Worm (Caenorhabditis elegans) whole organism, L2 larva: ENCODE measurements around the gene sra-2.

Source experiments
- C34F6.9 ChIP-seq: fragments of 150-350 bp; optimal IDR thresholded peaks from 2 replicates; lab custom pipeline; 2014; ENCODE audit warnings: missing biosample characterization, missing genetic modification characterization
- F13H6.1 ChIP-seq: sonication (generic microtip); optimal IDR thresholded peaks from 2 replicates; lab custom pipeline; 2016; ENCODE audit warnings: missing genetic modification characterization, missing compliant biosample characterization
- R02D3.7 ChIP-seq: fragments of 150-350 bp; optimal IDR thresholded peaks from 2 replicates; lab custom pipeline; 2014; ENCODE audit warnings: missing biosample characterization, missing genetic modification characterization
- Y55F3AM.14 ChIP-seq: fragments of 200-800 bp; sonication (Bioruptor generic); optimal IDR thresholded peaks from 2 replicates; lab custom pipeline; 2018; ENCODE audit warnings: mild to moderate bottlenecking, missing genetic modification characterization, missing compliant biosample characterization
- ZK546.5 ChIP-seq: sonication (generic microtip); optimal IDR thresholded peaks from 2 replicates; lab custom pipeline; 2017; ENCODE audit warnings: missing biosample characterization, missing genetic modification characterization
- alr-1 ChIP-seq: fragments of 150-350 bp; optimal IDR thresholded peaks from 2 replicates; lab custom pipeline; 2014; ENCODE audit warnings: missing biosample characterization, missing genetic modification characterization
- ama-1 ChIP-seq: fragments of 150-350 bp; optimal IDR thresholded peaks from 2 replicates; lab custom pipeline; 2018; ENCODE audit warnings: inconsistent platforms
- ceh-82 ChIP-seq: fragments of 150-350 bp; optimal IDR thresholded peaks from 2 replicates; lab custom pipeline; 2014; ENCODE audit warnings: missing biosample characterization, missing genetic modification characterization
- crh-2 ChIP-seq: sonication (generic microtip); optimal IDR thresholded peaks from 2 replicates; lab custom pipeline; 2017; ENCODE audit warnings: missing biosample characterization, missing genetic modification characterization
- dmd-4 ChIP-seq: sonication (generic microtip); optimal IDR thresholded peaks from 2 replicates; lab custom pipeline; 2017; ENCODE audit warnings: missing biosample characterization, missing genetic modification characterization
- egl-27 ChIP-seq: sonication (generic microtip); optimal IDR thresholded peaks from 3 replicates; lab custom pipeline; 2017; ENCODE audit warnings: missing biosample characterization, missing genetic modification reagents, missing genetic modification characterization
- elt-1 ChIP-seq: fragments of 150-350 bp; optimal IDR thresholded peaks from 2 replicates; lab custom pipeline; 2014; ENCODE audit warnings: missing biosample characterization, missing genetic modification characterization
- elt-3 ChIP-seq: sonication (generic microtip); optimal IDR thresholded peaks from 2 replicates; lab custom pipeline; 2017; ENCODE audit warnings: missing biosample characterization, missing genetic modification characterization
- fos-1 ChIP-seq: fragments of 150-350 bp; optimal IDR thresholded peaks from 2 replicates; lab custom pipeline; 2014; ENCODE audit warnings: missing biosample characterization, missing genetic modification characterization
- lin-39 ChIP-seq: fragments of 150-350 bp; optimal IDR thresholded peaks from 2 replicates; lab custom pipeline; 2014; ENCODE audit warnings: missing biosample characterization, missing genetic modification reagents, missing genetic modification characterization
- mab-5 ChIP-seq: fragments of 150-350 bp; optimal IDR thresholded peaks from 2 replicates; lab custom pipeline; 2014; ENCODE audit warnings: missing biosample characterization, missing genetic modification characterization
- mbf-1 ChIP-seq: sonication (generic microtip); optimal IDR thresholded peaks from 2 replicates; lab custom pipeline; 2017; ENCODE audit warnings: missing biosample characterization, missing genetic modification characterization
- mdl-1 ChIP-seq, 2 experiments: fragments of 150-350 bp in 1 of 2; sonication (generic microtip) in 1 of 2; optimal IDR thresholded peaks; 2 replicates each; lab custom pipeline; 2017; ENCODE audit warnings: missing biosample characterization in 2 of 2, missing genetic modification characterization in 2 of 2
- nhr-10 ChIP-seq: sonication (generic microtip); optimal IDR thresholded peaks from 2 replicates; lab custom pipeline; 2017; ENCODE audit warnings: missing biosample characterization, missing genetic modification characterization
- nhr-11 ChIP-seq: fragments of 150-350 bp; optimal IDR thresholded peaks from 2 replicates; lab custom pipeline; 2014; ENCODE audit warnings: missing biosample characterization, missing genetic modification characterization
- nhr-12 ChIP-seq: fragments of 150-350 bp; optimal IDR thresholded peaks from 2 replicates; lab custom pipeline; 2014; ENCODE audit warnings: missing biosample characterization, missing genetic modification characterization
- nhr-21 ChIP-seq: fragments of 150-350 bp; optimal IDR thresholded peaks from 2 replicates; lab custom pipeline; 2014; ENCODE audit warnings: missing biosample characterization, missing genetic modification characterization
- nhr-23 ChIP-seq: fragments of 150-350 bp; optimal IDR thresholded peaks from 2 replicates; lab custom pipeline; 2014; ENCODE audit warnings: missing biosample characterization, missing genetic modification reagents, missing genetic modification characterization
- nhr-237 ChIP-seq: fragments of 150-350 bp; optimal IDR thresholded peaks from 2 replicates; lab custom pipeline; 2014; ENCODE audit warnings: missing biosample characterization, missing genetic modification characterization
- nhr-25 ChIP-seq: fragments of 150-350 bp; sonication (generic microtip); optimal IDR thresholded peaks from 3 replicates; lab custom pipeline; 2014; ENCODE audit warnings: missing biosample characterization, missing genetic modification characterization
- nhr-6 ChIP-seq: fragments of 150-350 bp; optimal IDR thresholded peaks from 2 replicates; lab custom pipeline; 2014; ENCODE audit warnings: missing biosample characterization, missing genetic modification characterization
- nhr-77 ChIP-seq: fragments of 150-350 bp; optimal IDR thresholded peaks from 2 replicates; lab custom pipeline; 2014; ENCODE audit warnings: missing biosample characterization, missing genetic modification characterization
- peb-1 ChIP-seq: fragments of 150-350 bp; optimal IDR thresholded peaks from 2 replicates; lab custom pipeline; 2014; ENCODE audit warnings: missing biosample characterization, missing genetic modification characterization
- sem-4 ChIP-seq: fragments of 150-350 bp; optimal IDR thresholded peaks from 2 replicates; lab custom pipeline; 2014; ENCODE audit warnings: missing biosample characterization, missing genetic modification reagents, missing genetic modification characterization
- skn-1 ChIP-seq: sonication (generic microtip); optimal IDR thresholded peaks from 2 replicates; lab custom pipeline; 2017; ENCODE audit warnings: missing biosample characterization, missing genetic modification characterization
- sma-9 ChIP-seq, 2 experiments: fragments of 150-350 bp in 1 of 2; sonication (generic microtip) in 1 of 2; optimal IDR thresholded peaks; 2 replicates each; lab custom pipeline; 2014 to 2016; ENCODE audit warnings: missing genetic modification characterization in 2 of 2, mild to moderate bottlenecking in 1 of 2, missing biosample characterization in 1 of 2, missing compliant biosample characterization in 1 of 2, missing genetic modification reagents in 1 of 2, moderate library complexity in 1 of 2
- unc-39 ChIP-seq: fragments of 150-350 bp; optimal IDR thresholded peaks from 2 replicates; lab custom pipeline; 2014; ENCODE audit warnings: missing biosample characterization, missing genetic modification characterization
- unc-55 ChIP-seq: fragments of 150-350 bp; sonication (generic microtip); optimal IDR thresholded peaks from 3 replicates; lab custom pipeline; 2014; ENCODE audit warnings: missing biosample characterization, missing genetic modification reagents, missing genetic modification characterization
- unc-62 ChIP-seq: fragments of 150-350 bp; optimal IDR thresholded peaks from 2 replicates; lab custom pipeline; 2014; ENCODE audit warnings: missing biosample characterization, missing genetic modification reagents, missing genetic modification characterization
- zag-1 ChIP-seq: fragments of 150-350 bp; optimal IDR thresholded peaks from 2 replicates; lab custom pipeline; 2014; ENCODE audit warnings: missing biosample characterization, missing genetic modification characterization
- ztf-1 ChIP-seq: fragments of 200-800 bp; sonication (Bioruptor generic); conservative IDR thresholded peaks from 2 replicates; pipeline ENCODE4 v1.3.6; 2022; ENCODE audit warnings: missing genetic modification characterization, missing compliant biosample characterization
- ztf-11 ChIP-seq: sonication (generic microtip); optimal IDR thresholded peaks from 2 replicates; lab custom pipeline; 2017; ENCODE audit warnings: missing biosample characterization, missing genetic modification characterization

Gene sra-2

DNA sequence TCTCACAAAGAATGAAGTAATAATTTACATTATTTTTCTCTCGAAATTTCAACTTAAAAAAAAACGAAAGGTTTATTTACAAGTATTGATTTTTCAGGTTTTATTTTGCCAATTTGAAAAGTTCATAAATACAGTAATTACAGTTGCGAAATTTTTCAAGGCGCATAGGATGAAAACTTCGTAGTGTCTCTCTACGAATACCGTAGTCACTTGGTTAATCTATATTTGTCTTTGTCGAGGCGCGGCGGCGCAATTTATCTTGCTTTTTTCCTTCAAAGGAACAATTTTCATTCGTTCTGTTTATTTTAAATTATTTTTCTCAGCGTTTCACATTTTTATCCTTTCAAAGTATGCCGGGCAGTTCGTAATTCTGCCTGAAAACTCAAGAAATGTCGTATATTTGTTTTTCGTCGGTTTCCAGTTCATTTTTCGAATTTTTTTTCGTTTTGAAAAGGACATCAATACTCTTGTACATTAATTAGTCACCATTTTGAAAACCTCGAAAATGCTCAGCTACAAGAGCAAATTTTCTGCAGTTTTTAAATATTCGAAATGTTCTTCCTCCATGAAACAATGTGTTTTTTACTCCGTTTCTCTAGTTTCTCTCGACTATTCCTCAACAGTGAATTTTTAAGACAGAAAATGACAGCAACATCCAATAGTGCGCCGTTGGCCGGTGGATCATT lies 4.9 kb upstream of the sra-2 start, which contains the start of gene mex-6:
Gene mex-6 (plus strand): TSS at position 636 of the 686 bp plus-strand sequence.
- no peak for TF ChIP-seq Y55F3AM.14
- TF ChIP-seq ceh-82 (tag; lab: Kevin White, UChicago), result no peak
- TF ChIP-seq F13H6.1 (tag; lab: Kevin White, UChicago), result no peak
- TF ChIP-seq nhr-12 (tag; lab: Kevin White, UChicago), result no peak
- TF ChIP-seq nhr-10, result no peak
- no peak for TF ChIP-seq egl-27 (tag; lab: Kevin White, UChicago)
- TF ChIP-seq ama-1, result no peak
- no peak for TF ChIP-seq R02D3.7
- no peak for TF ChIP-seq ztf-11 (tag; lab: Kevin White, UChicago)
- TF ChIP-seq skn-1, result no peak
- no peak for TF ChIP-seq nhr-25 (tag; lab: Kevin White, UChicago)
- no peak for TF ChIP-seq lin-39
- TF ChIP-seq nhr-237 (tag; lab: Kevin White, UChicago), result no peak
- TF ChIP-seq nhr-23 (tag; lab: Kevin White, UChicago), result no peak
- no peak for TF ChIP-seq elt-3 (tag; lab: Kevin White, UChicago)
- no peak for TF ChIP-seq nhr-6
- no peak for TF ChIP-seq mab-5

DNA sequence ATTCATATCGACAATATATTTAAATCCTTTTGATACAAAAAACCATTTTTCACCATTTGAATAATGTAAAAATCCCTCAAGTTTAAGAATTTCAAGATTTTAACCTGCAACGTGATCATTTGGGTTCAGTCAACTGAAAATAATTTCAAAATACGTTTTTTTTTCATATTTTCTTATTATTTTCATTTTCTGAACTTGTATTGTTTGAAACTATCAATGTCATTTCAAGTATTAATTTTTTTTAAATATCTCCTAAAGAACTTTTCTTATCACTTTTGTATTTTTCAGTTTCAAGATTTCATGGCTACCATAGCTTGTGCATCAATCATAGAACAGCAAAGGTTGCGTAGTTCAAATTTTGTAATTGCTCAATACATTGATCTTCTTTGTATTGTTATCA lies 3.4 kb downstream of the sra-2 start, which contains the start of gene sra-9:
Gene sra-9 (plus strand): TSS at position 301 of the 400 bp plus-strand sequence.
- TF ChIP-seq dmd-4 (tag; lab: Kevin White, UChicago) (no peak), ztf-11 (tag; lab: Kevin White, UChicago) (no peak)

DNA sequence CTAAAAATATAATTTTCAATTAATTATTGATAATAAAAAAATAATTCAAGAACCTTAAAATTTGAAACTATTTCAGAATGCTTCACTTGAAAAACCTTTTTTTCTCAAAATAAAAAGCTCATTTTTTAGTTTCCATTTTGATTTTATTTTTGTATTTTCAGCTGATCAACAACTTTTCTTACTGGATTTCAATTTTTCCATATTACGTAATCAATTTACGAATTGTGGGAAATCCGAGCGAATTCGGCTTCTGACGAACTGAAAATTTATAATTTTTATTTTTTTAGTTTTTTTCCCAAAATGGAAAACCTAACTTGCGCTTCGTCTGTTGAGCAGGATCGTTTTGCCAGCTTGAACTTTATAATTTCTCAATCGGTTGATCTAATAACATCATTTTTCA lies 8.8 kb downstream of the sra-2 start, which contains the start of gene sra-8:
Gene sra-8 (plus strand): TSS at position 301 of the 400 bp plus-strand sequence.
- no peak for TF ChIP-seq ztf-1 (GFP tag; lab: Robert Waterston, UW)

DNA sequence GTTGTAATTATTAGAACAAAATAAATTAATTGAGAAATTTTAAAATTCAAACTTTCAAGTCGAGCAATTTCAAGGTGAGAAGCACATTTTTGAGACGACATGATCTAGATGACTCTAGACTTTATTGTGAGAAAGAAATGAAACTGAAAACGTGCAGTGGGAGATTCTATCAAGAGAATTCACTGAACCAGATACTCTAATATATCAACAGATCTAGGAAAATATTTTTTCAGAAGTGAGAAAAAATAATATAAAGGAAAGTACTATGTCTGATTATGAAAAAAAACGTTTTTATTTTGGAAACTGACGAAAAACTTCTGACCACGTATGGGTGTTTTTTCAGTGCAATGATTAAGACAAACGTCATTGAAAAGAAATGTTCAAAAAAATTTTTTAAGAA lies 12.1 kb downstream of the sra-2 start, which contains the start of gene sra-3:
Gene sra-3 (minus strand): TSS at position 101 of the 400 bp plus-strand sequence.
- TF ChIP-seq zag-1 (tag; lab: Kevin White, UChicago) (no peak), lin-39 (no peak), unc-55 (GFP tag; lab: Kevin White, UChicago) (no peak), elt-1 (no peak), nhr-6 (no peak), elt-3 (tag; lab: Kevin White, UChicago) (no peak), mbf-1 (tag; lab: Kevin White, UChicago) (no peak), fos-1 (tag; lab: Kevin White, UChicago) (no peak), nhr-77 (tag; lab: Kevin White, UChicago) (no peak), sma-9 (GFP tag; optimal IDR thresholded peaks at IDR 0.05; lab: Kevin White, UChicago) (no peak), sma-9 (tag; optimal IDR thresholded peaks at IDR 0.05; lab: Kevin White, UChicago) (no peak), alr-1 (tag; lab: Kevin White, UChicago) (no peak), nhr-12 (tag; lab: Kevin White, UChicago) (no peak), nhr-23 (tag; lab: Kevin White, UChicago) (no peak)

DNA sequence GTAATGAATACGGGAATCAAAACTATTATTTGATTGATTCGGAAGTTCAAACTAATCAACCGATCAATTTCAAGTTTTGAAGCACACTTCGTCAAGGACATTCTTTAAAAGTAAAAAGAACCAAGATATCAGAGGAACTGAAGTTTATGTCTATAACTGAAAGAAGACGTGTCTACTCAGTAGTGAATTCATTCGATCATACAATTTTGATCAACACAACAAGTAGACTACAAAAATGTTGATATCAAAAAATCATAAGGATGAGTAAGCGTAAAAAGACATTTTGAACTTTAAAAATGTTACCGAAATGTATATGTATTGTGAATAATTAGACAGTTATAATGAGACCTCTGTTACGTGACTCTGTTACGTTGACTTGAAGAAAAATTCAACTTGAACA lies 14.2 kb downstream of the sra-2 start, which contains the start of gene sra-4:
Gene sra-4 (minus strand): TSS at position 101 of the 400 bp plus-strand sequence.
- TF ChIP-seq unc-55 (GFP tag; lab: Kevin White, UChicago), result no peak
- TF ChIP-seq Y55F3AM.14, result no peak
- no peak for TF ChIP-seq peb-1 (tag; lab: Kevin White, UChicago)
- no peak for TF ChIP-seq nhr-10
- TF ChIP-seq, all 48 proteins: peak for 0

DNA sequence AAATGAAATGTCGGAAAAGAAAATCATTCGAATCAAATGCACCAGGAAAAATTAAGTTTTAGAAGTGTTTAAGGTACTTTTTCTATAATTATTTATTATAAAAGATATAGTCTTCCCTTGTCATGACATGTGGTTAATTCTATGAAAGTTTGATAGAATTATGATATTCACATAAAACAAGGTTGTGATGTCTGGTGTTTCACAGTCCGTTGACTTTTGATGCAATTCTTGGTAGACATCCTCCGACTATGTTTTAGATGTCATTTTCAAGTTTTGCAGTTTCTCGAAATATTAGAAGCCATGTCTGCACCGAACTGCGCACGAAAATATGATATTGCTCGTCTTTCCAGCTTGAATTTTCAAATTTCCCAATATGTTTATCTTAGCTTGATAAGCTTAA lies 15.8 kb downstream of the sra-2 start, which contains the start of gene sra-7:
Gene sra-7 (plus strand): TSS at position 301 of the 400 bp plus-strand sequence.
- TF ChIP-seq nhr-6 (no peak), ZK546.5 (tag; lab: Kevin White, UChicago) (no peak), unc-55 (GFP tag; lab: Kevin White, UChicago) (no peak), sma-9 (GFP tag; optimal IDR thresholded peaks at IDR 0.05; lab: Kevin White, UChicago) (no peak), sma-9 (tag; optimal IDR thresholded peaks at IDR 0.05; lab: Kevin White, UChicago) (no peak), alr-1 (tag; lab: Kevin White, UChicago) (no peak), nhr-23 (tag; lab: Kevin White, UChicago) (no peak), nhr-11 (no peak), nhr-25 (tag; lab: Kevin White, UChicago) (no peak), mdl-1 (tag; optimal IDR thresholded peaks at IDR 0.05; lab: Kevin White, UChicago) (no peak), sem-4 (tag; lab: Kevin White, UChicago) (no peak), crh-2 (tag; lab: Kevin White, UChicago) (no peak), unc-62 (GFP tag; lab: Kevin White, UChicago) (no peak), C34F6.9 (tag; lab: Kevin White, UChicago) (no peak), unc-39 (tag; lab: Kevin White, UChicago) (no peak), nhr-21 (tag; lab: Kevin White, UChicago) (no peak), ceh-82 (tag; lab: Kevin White, UChicago) (no peak), ama-1 (no peak)
- TF ChIP-seq, all 48 proteins: peak for 0
